Worm (Caenorhabditis elegans) whole organism, young adult: Measurements from ENCODE around the gene msp-10.

Experiments
- B0261.1 ChIP-seq: sonication (generic microtip); optimal IDR thresholded peaks from 2 replicates; lab custom pipeline; 2016; ENCODE audit warnings: mild to moderate bottlenecking, missing genetic modification characterization, moderate library complexity, missing compliant biosample characterization
- B0336.3 ChIP-seq: fragments of 200-800 bp; sonication (Bioruptor generic); IDR thresholded peaks from 2 replicates; pipeline ENCODE4 v1.3.6; 2022; ENCODE audit warnings: missing genetic modification characterization, missing compliant biosample characterization
- C06A6.2 ChIP-seq: fragments of 200-800 bp; sonication (Bioruptor generic); conservative IDR thresholded peaks from 2 replicates; pipeline ENCODE4 v1.3.6; 2022; ENCODE audit warnings: missing genetic modification characterization, missing compliant biosample characterization
- D2030.7 ChIP-seq: fragments of 200-800 bp; sonication (Bioruptor generic); IDR thresholded peaks from 2 replicates; pipeline ENCODE4 v1.3.6; 2022; ENCODE audit warnings: missing genetic modification reagents, missing genetic modification characterization, missing compliant biosample characterization
- F33H1.4 ChIP-seq: fragments of 200-800 bp; sonication (Bioruptor generic); IDR thresholded peaks from 2 replicates; pipeline ENCODE4 v1.3.6; 2022; ENCODE audit warnings: missing genetic modification reagents, missing genetic modification characterization, missing compliant biosample characterization
- F55B11.4 ChIP-seq: sonication (generic microtip); optimal IDR thresholded peaks from 2 replicates; lab custom pipeline; 2016; ENCODE audit warnings: missing compliant biosample characterization, missing genetic modification characterization, borderline replicate concordance; ENCODE audit not compliant: insufficient read depth
- F57A8.1 ChIP-seq: fragments of 200-800 bp; sonication (Bioruptor generic); optimal IDR thresholded peaks from 2 replicates; lab custom pipeline; 2018; ENCODE audit warnings: mild to moderate bottlenecking, missing genetic modification characterization, moderate library complexity, missing compliant biosample characterization
- Y53F4B.3 ChIP-seq: fragments of 200-800 bp; sonication (Bioruptor generic); IDR thresholded peaks from 2 replicates; pipeline ENCODE4 v1.3.6; 2022; ENCODE audit warnings: missing genetic modification reagents, missing genetic modification characterization, missing compliant biosample characterization
- Y56A3A.18 ChIP-seq: fragments of 200-800 bp; sonication (Bioruptor generic); IDR thresholded peaks from 2 replicates; pipeline ENCODE4 v1.3.6; 2022; ENCODE audit warnings: missing genetic modification reagents, missing genetic modification characterization, missing compliant biosample characterization
- akir-1 ChIP-seq: fragments of 200-800 bp; sonication (Bioruptor generic); optimal IDR thresholded peaks from 2 replicates; lab custom pipeline; 2018; ENCODE audit warnings: mild to moderate bottlenecking, missing genetic modification characterization, moderate library complexity, missing compliant biosample characterization
- ama-1 ChIP-seq, 3 experiments: fragments of 150-350 bp in 1 of 3; sonication (generic microtip) in 2 of 3; optimal IDR thresholded peaks; 2 replicates each; lab custom pipeline; 2014 to 2018; ENCODE audit warnings: missing biosample characterization in 2 of 3, missing genetic modification characterization in 2 of 3, missing genetic modification reagents in 2 of 3
- atf-7 ChIP-seq: sonication (generic microtip); optimal IDR thresholded peaks from 2 replicates; lab custom pipeline; 2017; ENCODE audit warnings: mild to moderate bottlenecking, missing genetic modification characterization, missing compliant biosample characterization
- attf-5 ChIP-seq: fragments of 200-800 bp; sonication (Bioruptor generic); optimal IDR thresholded peaks from 2 replicates; lab custom pipeline; 2018; ENCODE audit warnings: mild to moderate bottlenecking, missing genetic modification characterization, missing compliant biosample characterization
- attf-6 ChIP-seq: fragments of 200-800 bp; sonication (Bioruptor generic); IDR thresholded peaks from 2 replicates; pipeline ENCODE4 v1.3.6; 2022; ENCODE audit warnings: missing genetic modification reagents, missing genetic modification characterization, missing compliant biosample characterization
- bed-2 ChIP-seq: fragments of 200-800 bp; sonication (Bioruptor generic); IDR thresholded peaks from 2 replicates; pipeline ENCODE4 v1.3.6; 2022; ENCODE audit warnings: missing genetic modification reagents, missing genetic modification characterization, missing compliant biosample characterization
- ccch-3 ChIP-seq: fragments of 200-800 bp; sonication (Bioruptor generic); optimal IDR thresholded peaks from 2 replicates; lab custom pipeline; 2018; ENCODE audit warnings: mild to moderate bottlenecking, missing genetic modification characterization, missing compliant biosample characterization
- cebp-1 ChIP-seq, 2 experiments: fragments of 200-800 bp in 1 of 2; sonication (Bioruptor generic) in 1 of 2; sonication (generic microtip) in 1 of 2; IDR thresholded peaks in 1 of 2; optimal IDR thresholded peaks in 1 of 2; 2 replicates each; pipeline versions ENCODE4 v1.3.6 to Lab custom; 2017 to 2022; ENCODE audit warnings: missing compliant biosample characterization in 2 of 2, missing genetic modification characterization in 2 of 2, mild to moderate bottlenecking in 1 of 2, missing genetic modification reagents in 1 of 2, moderate library complexity in 1 of 2
- ceh-27 ChIP-seq: fragments of 200-800 bp; sonication (Bioruptor generic); optimal IDR thresholded peaks from 2 replicates; lab custom pipeline; 2018; ENCODE audit warnings: mild to moderate bottlenecking, missing genetic modification characterization, moderate library complexity, missing compliant biosample characterization
- ceh-40 ChIP-seq: fragments of 200-800 bp; sonication (Bioruptor generic); IDR thresholded peaks from 2 replicates; pipeline ENCODE4 v1.3.6; 2022; ENCODE audit warnings: missing genetic modification characterization, missing compliant biosample characterization
- chd-7 ChIP-seq: sonication (generic microtip); optimal IDR thresholded peaks from 2 replicates; lab custom pipeline; 2016; ENCODE audit warnings: mild to moderate bottlenecking, missing genetic modification characterization, moderate library complexity, missing compliant biosample characterization
- die-1 ChIP-seq: sonication (generic microtip); optimal IDR thresholded peaks from 2 replicates; lab custom pipeline; 2016; ENCODE audit warnings: missing genotype, mild to moderate bottlenecking, missing genetic modification characterization, missing compliant biosample characterization
- dox-1 ChIP-seq: fragments of 200-800 bp; sonication (Bioruptor generic); IDR thresholded peaks from 2 replicates; pipeline ENCODE4 v1.3.6; 2022; ENCODE audit warnings: missing genetic modification reagents, missing genetic modification characterization, missing compliant biosample characterization
- dpff-1 ChIP-seq: sonication (generic microtip); optimal IDR thresholded peaks from 2 replicates; lab custom pipeline; 2017; ENCODE audit warnings: mild to moderate bottlenecking, missing genetic modification characterization, missing compliant biosample characterization
- egl-18 ChIP-seq: fragments of 200-800 bp; sonication (Bioruptor generic); IDR thresholded peaks from 2 replicates; pipeline ENCODE4 v1.3.6; 2022; ENCODE audit warnings: missing genetic modification reagents, missing genetic modification characterization, missing compliant biosample characterization
- egrh-3 ChIP-seq: fragments of 200-800 bp; sonication (Bioruptor generic); IDR thresholded peaks from 2 replicates; pipeline ENCODE4 v1.3.6; 2022; ENCODE audit warnings: missing genetic modification reagents, missing genetic modification characterization, missing compliant biosample characterization
- ekl-4 ChIP-seq: fragments of 200-800 bp; sonication (Bioruptor generic); IDR thresholded peaks from 2 replicates; pipeline ENCODE4 v1.3.6; 2022; ENCODE audit warnings: missing genetic modification reagents, missing genetic modification characterization, missing compliant biosample characterization
- hlh-12 ChIP-seq: sonication (generic microtip); optimal IDR thresholded peaks from 2 replicates; lab custom pipeline; 2016; ENCODE audit warnings: missing genetic modification characterization, missing compliant biosample characterization
- let-526 ChIP-seq: fragments of 200-800 bp; sonication (Bioruptor generic); IDR thresholded peaks from 2 replicates; pipeline ENCODE4 v1.3.6; 2022; ENCODE audit warnings: missing genetic modification reagents, missing genetic modification characterization, missing compliant biosample characterization
- let-607 ChIP-seq, 2 experiments: fragments of 200-800 bp in 1 of 2; sonication (Bioruptor generic) in 1 of 2; sonication (generic microtip) in 1 of 2; optimal IDR thresholded peaks; 2 replicates each; lab custom pipeline; 2016 to 2018; ENCODE audit warnings: mild to moderate bottlenecking in 2 of 2, missing compliant biosample characterization in 2 of 2, missing genetic modification characterization in 2 of 2, moderate library complexity in 2 of 2, missing genotype in 1 of 2
- lin-26 ChIP-seq: fragments of 200-800 bp; sonication (Bioruptor generic); IDR thresholded peaks from 2 replicates; pipeline ENCODE4 v1.3.6; 2022; ENCODE audit warnings: missing genetic modification reagents, missing genetic modification characterization, missing compliant biosample characterization
- lin-54 ChIP-seq: fragments of 200-800 bp; sonication (Bioruptor generic); optimal IDR thresholded peaks from 2 replicates; lab custom pipeline; 2018; ENCODE audit warnings: mild to moderate bottlenecking, missing genetic modification characterization, missing compliant biosample characterization
- lir-1 ChIP-seq: fragments of 200-800 bp; sonication (Bioruptor generic); conservative IDR thresholded peaks from 2 replicates; pipeline ENCODE4 v1.3.6; 2022; ENCODE audit warnings: missing genetic modification reagents, missing genetic modification characterization, missing compliant biosample characterization
- madf-3 ChIP-seq: fragments of 200-800 bp; sonication (Bioruptor generic); IDR thresholded peaks from 2 replicates; pipeline ENCODE4 v1.3.6; 2022; ENCODE audit warnings: missing genetic modification reagents, missing genetic modification characterization, missing compliant biosample characterization
- mcd-1 ChIP-seq: fragments of 200-800 bp; sonication (Bioruptor generic); IDR thresholded peaks from 2 replicates; pipeline ENCODE4 v1.3.6; 2022; ENCODE audit warnings: missing genetic modification reagents, missing genetic modification characterization, missing compliant biosample characterization
- mes-4 ChIP-seq: sonication (generic microtip); optimal IDR thresholded peaks from 2 replicates; lab custom pipeline; 2016; ENCODE audit warnings: missing genotype, missing genetic modification characterization, missing compliant biosample characterization
- mxl-1 ChIP-seq: sonication (generic microtip); optimal IDR thresholded peaks from 2 replicates; lab custom pipeline; 2016; ENCODE audit warnings: missing genetic modification characterization, missing compliant biosample characterization
- nfya-1 ChIP-seq: sonication (generic microtip); optimal IDR thresholded peaks from 2 replicates; lab custom pipeline; 2017; ENCODE audit warnings: antibody characterized with exemption, missing compliant biosample characterization, missing genetic modification characterization, borderline replicate concordance; ENCODE audit not compliant: insufficient read depth
- nfya-2 ChIP-seq: fragments of 200-800 bp; sonication (Bioruptor generic); IDR thresholded peaks from 2 replicates; pipeline ENCODE4 v1.3.6; 2022; ENCODE audit warnings: missing genetic modification reagents, missing genetic modification characterization, missing compliant biosample characterization
- nhr-120 ChIP-seq: fragments of 200-800 bp; sonication (Bioruptor generic); IDR thresholded peaks from 2 replicates; pipeline ENCODE4 v1.3.6; 2022; ENCODE audit warnings: missing genetic modification characterization, missing compliant biosample characterization
- nhr-90 ChIP-seq: sonication (generic microtip); optimal IDR thresholded peaks from 2 replicates; lab custom pipeline; 2016; ENCODE audit warnings: missing genotype, mild to moderate bottlenecking, missing genetic modification characterization, missing compliant biosample characterization
- sdz-38 ChIP-seq: sonication (generic microtip); optimal IDR thresholded peaks from 2 replicates; lab custom pipeline; 2016; ENCODE audit warnings: missing genotype, missing genetic modification characterization, missing compliant biosample characterization
- snpc-3.4 ChIP-seq: sonication (generic microtip); optimal IDR thresholded peaks from 2 replicates; lab custom pipeline; 2017; ENCODE audit warnings: missing genetic modification characterization, mild to moderate bottlenecking, missing compliant biosample characterization, antibody characterized with exemption, moderate library complexity, missing genotype, missing genetic modification reagents
- tbx-9 ChIP-seq: sonication (generic microtip); optimal IDR thresholded peaks from 2 replicates; lab custom pipeline; 2016; ENCODE audit warnings: borderline replicate concordance, missing genetic modification characterization, inconsistent platforms, missing compliant biosample characterization
- unc-62 ChIP-seq: fragments of 150-350 bp; optimal IDR thresholded peaks from 2 replicates; lab custom pipeline; 2014; ENCODE audit warnings: missing biosample characterization, missing genetic modification reagents, missing genetic modification characterization
- ztf-18 ChIP-seq: sonication (generic microtip); optimal IDR thresholded peaks from 2 replicates; lab custom pipeline; 2016; ENCODE audit warnings: missing genotype, mild to moderate bottlenecking, missing genetic modification characterization, missing compliant biosample characterization
- ztf-26 ChIP-seq: sonication (generic microtip); optimal IDR thresholded peaks from 2 replicates; lab custom pipeline; 2017; ENCODE audit warnings: missing genetic modification characterization, missing compliant biosample characterization
- ztf-28 ChIP-seq: fragments of 200-800 bp; sonication (Bioruptor generic); IDR thresholded peaks from 2 replicates; pipeline ENCODE4 v1.3.6; 2022; ENCODE audit warnings: missing genetic modification reagents, missing genetic modification characterization, missing compliant biosample characterization
- ztf-3 ChIP-seq: fragments of 200-800 bp; sonication (Bioruptor generic); optimal IDR thresholded peaks from 2 replicates; lab custom pipeline; 2018; ENCODE audit warnings: mild to moderate bottlenecking, missing genetic modification characterization, missing compliant biosample characterization
- ztf-6 ChIP-seq: fragments of 200-800 bp; sonication (Bioruptor generic); IDR thresholded peaks from 2 replicates; pipeline ENCODE4 v1.3.6; 2022; ENCODE audit warnings: missing genetic modification reagents, missing genetic modification characterization, missing compliant biosample characterization

Gene msp-10

DNA sequence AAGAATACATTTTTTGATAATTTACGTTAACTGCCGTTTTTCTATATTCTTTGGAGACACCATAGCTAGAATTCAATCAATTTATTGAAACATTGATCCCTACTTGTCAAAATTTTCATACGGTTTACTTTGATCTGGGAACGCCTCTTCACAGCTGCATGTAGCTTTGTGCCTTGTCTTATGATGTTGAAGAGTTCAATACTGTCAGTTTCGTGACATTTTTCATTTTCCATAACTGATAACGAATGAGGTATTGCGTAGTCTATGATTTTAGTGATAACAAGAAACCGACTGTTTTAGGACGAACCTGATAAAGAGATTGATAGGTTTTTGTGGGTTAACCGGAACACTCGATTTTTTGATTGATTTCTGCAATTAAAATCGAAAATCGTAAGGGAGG is 36.0 kb upstream of the msp-10 start (continued):
- TF ChIP-seq B0261.1 (tag; lab: Kevin White, UChicago) (no peak), bed-2 (GFP tag; lab: Robert Waterston, UW) (no peak), chd-7 (no peak), sdz-38 (no peak), C06A6.2 (no peak), lin-54 (GFP tag; lab: Kevin White, UChicago) (peak; percentile 34), nhr-90 (tag; lab: Kevin White, UChicago) (no peak), let-526 (no peak), mes-4 (no peak), ztf-28 (GFP tag; lab: Robert Waterston, UW) (no peak), mxl-1 (tag; lab: Kevin White, UChicago) (no peak), ekl-4 (GFP tag; lab: Robert Waterston, UW) (no peak), attf-5 (GFP tag; lab: Kevin White, UChicago) (peak; percentile 18), mcd-1 (no peak), die-1 (tag; lab: Kevin White, UChicago) (no peak), ztf-26 (tag; lab: Kevin White, UChicago) (no peak), unc-62 (no peak), lin-26 (GFP tag; lab: Robert Waterston, UW) (no peak), ztf-6 (GFP tag; lab: Robert Waterston, UW) (no peak), ceh-27 (GFP tag; lab: Kevin White, UChicago) (no peak), akir-1 (GFP tag; lab: Kevin White, UChicago) (no peak), attf-6 (GFP tag; lab: Robert Waterston, UW) (no peak), dox-1 (GFP tag; lab: Robert Waterston, UW) (peak; percentile 51; the same call in 1 of the 2 replicates), Y56A3A.18 (no peak), snpc-3.4 (tag; lab: Kevin White, UChicago) (no peak), atf-7 (peak; percentile 74), cebp-1 (GFP tag; IDR thresholded peaks at IDR 0.05; lab: Robert Waterston, UW) (no peak), cebp-1 (tag; optimal IDR thresholded peaks at IDR 0.05; lab: Kevin White, UChicago) (peak; percentile 54), ccch-3 (GFP tag; lab: Kevin White, UChicago) (no peak), egl-18 (GFP tag; lab: Robert Waterston, UW) (no peak), D2030.7 (GFP tag; lab: Robert Waterston, UW) (no peak), let-607 (tag; optimal IDR thresholded peaks at IDR 0.05; lab: Kevin White, UChicago) (peak; percentile 29 to 60), hlh-12 (tag; lab: Kevin White, UChicago) (no peak), F33H1.4 (GFP tag; lab: Robert Waterston, UW) (no peak), dpff-1 (tag; lab: Kevin White, UChicago) (no peak), B0336.3 (GFP tag; lab: Robert Waterston, UW) (no peak), madf-3 (GFP tag; lab: Robert Waterston, UW) (no peak), F57A8.1 (GFP tag; lab: Kevin White, UChicago) (no peak), egrh-3 (GFP tag; lab: Robert Waterston, UW) (no peak), ceh-40 (GFP tag; lab: Robert Waterston, UW) (0 out of 2 replicates have a peak, but pooled peaks have one; percentile 7), ama-1 (optimal IDR thresholded peaks at IDR 0.05; lab: Kevin White, UChicago) (no peak), ama-1 (GFP tag; optimal IDR thresholded peaks at IDR 0.05; lab: Kevin White, UChicago) (no peak), lir-1 (GFP tag; lab: Robert Waterston, UW) (no peak), F55B11.4 (tag; lab: Kevin White, UChicago) (no peak), ztf-18 (tag; lab: Kevin White, UChicago) (no peak), nhr-120 (no peak), Y53F4B.3 (no peak), nfya-1 (no peak), ztf-3 (no peak), tbx-9 (no peak), nfya-2 (no peak)
